Fruit fly (Drosophila melanogaster): ENCODE data around the gene Reph.

Gene Reph

DNA sequence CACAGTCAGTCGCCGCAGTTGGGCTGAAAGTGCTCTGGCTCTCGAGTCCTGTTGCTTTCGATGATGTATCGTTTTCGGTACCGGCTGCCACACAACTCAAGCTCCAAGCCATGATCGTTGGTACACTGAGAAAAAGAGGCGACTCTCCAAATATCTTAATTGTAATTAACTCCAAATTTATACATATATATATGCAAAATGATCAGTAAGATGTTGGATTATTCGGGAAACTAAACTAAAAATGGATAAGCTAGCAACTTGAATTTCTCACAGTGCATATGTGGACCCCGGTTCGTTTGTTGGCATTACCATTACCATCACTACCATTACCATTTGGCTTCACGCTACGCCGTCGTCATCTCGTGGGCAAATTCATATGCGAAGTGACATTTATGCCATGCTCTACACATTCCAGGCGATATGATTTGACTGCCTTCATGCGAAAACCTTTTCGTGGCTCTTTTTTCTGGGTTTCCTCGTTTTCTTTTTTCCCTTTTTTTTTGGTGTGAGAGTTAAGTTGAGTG lies 50.2 kb downstream of the Reph start:
- TF ChIP-seq sens (GFP tag) (peak; percentile 73), Chrac-16 (GFP tag; optimal IDR thresholded peaks at IDR 0.05) (no peak), chif (GFP tag; optimal IDR thresholded peaks at IDR 0.05) (peak in 1 of 2 experiments; percentile 4), Ets65A (GFP tag) (peak; percentile 88), CG33557 (GFP tag; optimal IDR thresholded peaks at IDR 0.05) (peak; percentile 14), chn (GFP tag; optimal IDR thresholded peaks at IDR 0.05) (no peak), nau (GFP tag; optimal IDR thresholded peaks at IDR 0.05) (no peak), Xbp1 (GFP tag; optimal IDR thresholded peaks at IDR 0.05) (peak; percentile 23), CG12391 (tag; optimal IDR thresholded peaks at IDR 0.05) (peak; percentile 4), wek (GFP tag; optimal IDR thresholded peaks at IDR 0.05) (no peak), Dip3 (GFP tag; optimal IDR thresholded peaks at IDR 0.05) (no peak), dmrt11E (tag; optimal IDR thresholded peaks at IDR 0.05) (peak; percentile 67), gem (tag; optimal IDR thresholded peaks at IDR 0.05) (peak; percentile 32), CG18764 (GFP tag; optimal IDR thresholded peaks at IDR 0.05) (no peak), CoRest (tag; optimal IDR thresholded peaks at IDR 0.05) (peak; percentile 2), B-H2 (GFP tag; optimal IDR thresholded peaks at IDR 0.05) (no peak), ara (GFP tag; IDR thresholded peaks at IDR 0.05) (peak; percentile 26; the same call in 1 of the 2 replicates), Hmr (GFP tag; optimal IDR thresholded peaks at IDR 0.05) (no peak), fd96Cb (tag; optimal IDR thresholded peaks at IDR 0.05) (peak; percentile 5), CG7271 (tag; optimal IDR thresholded peaks at IDR 0.05) (no peak), CG4424 (GFP tag; optimal IDR thresholded peaks at IDR 0.05) (peak; percentile 20), NC2β (GFP tag; optimal IDR thresholded peaks at IDR 0.05) (no peak), CG32772 (GFP tag; IDR thresholded peaks at IDR 0.05) (no peak), Antp (GFP tag; optimal IDR thresholded peaks at IDR 0.05) (no peak), eve (GFP tag; optimal IDR thresholded peaks at IDR 0.05) (peak in 1 of 2 experiments; percentile 0), Blimp-1 (GFP tag; optimal IDR thresholded peaks at IDR 0.05) (no peak), CG18619 (GFP tag; optimal IDR thresholded peaks at IDR 0.05) (no peak), tin (GFP tag; optimal IDR thresholded peaks at IDR 0.05) (peak; percentile 18), Xrp1 (GFP tag; IDR thresholded peaks at IDR 0.05) (0 out of 2 replicates have a peak, but pooled peaks have one; percentile 61), E2f1 (GFP tag; IDR thresholded peaks at IDR 0.05) (peak; percentile 7; the same call in 1 of the 2 replicates), Gsc (GFP tag; IDR thresholded peaks at IDR 0.05) (no peak), phol (tag; optimal IDR thresholded peaks at IDR 0.05) (peak; percentile 29), CG14441 (GFP tag; IDR thresholded peaks at IDR 0.05) (no peak), CG4328 (GFP tag; optimal IDR thresholded peaks at IDR 0.05) (no peak), CG3281 (GFP tag; optimal IDR thresholded peaks at IDR 0.05) (no peak), vvl (GFP tag; IDR thresholded peaks at IDR 0.05) (peak; percentile 41; the same call in 1 of the 2 replicates), CG18262 (tag; optimal IDR thresholded peaks at IDR 0.05) (peak; percentile 36), CG17328 (GFP tag; IDR thresholded peaks at IDR 0.05) (peak; percentile 48; the same call in 1 of the 2 replicates), Abd-B (GFP tag; optimal IDR thresholded peaks at IDR 0.05) (no peak), Ptx1 (GFP tag; IDR thresholded peaks at IDR 0.05) (0 out of 2 replicates have a peak, but pooled peaks have one; percentile 14), wor (GFP tag; IDR thresholded peaks at IDR 0.05) (no peak), CG8388 (GFP tag; optimal IDR thresholded peaks at IDR 0.05) (peak; percentile 26), chinmo (GFP tag; IDR thresholded peaks at IDR 0.05; ENCODE audit: partially characterized antibody) (no peak), CG6254 (GFP tag; optimal IDR thresholded peaks at IDR 0.05) (peak; percentile 8), cwo (GFP tag; optimal IDR thresholded peaks at IDR 0.05) (no peak), pnt (GFP tag; optimal IDR thresholded peaks at IDR 0.05) (no peak), CG2875 (GFP tag; optimal IDR thresholded peaks at IDR 0.05) (no peak), CG15601 (tag; optimal IDR thresholded peaks at IDR 0.05) (no peak), schlank (tag; optimal IDR thresholded peaks at IDR 0.05) (no peak), dimm (GFP tag; IDR thresholded peaks at IDR 0.05) (no peak)
